Worm (Caenorhabditis elegans): ENCODE measurements around the gene cutl-18.
A peak's percentile ranks its signal among the peaks of the same experiment; 100 is the strongest.

cutl-18 gene

DNA sequence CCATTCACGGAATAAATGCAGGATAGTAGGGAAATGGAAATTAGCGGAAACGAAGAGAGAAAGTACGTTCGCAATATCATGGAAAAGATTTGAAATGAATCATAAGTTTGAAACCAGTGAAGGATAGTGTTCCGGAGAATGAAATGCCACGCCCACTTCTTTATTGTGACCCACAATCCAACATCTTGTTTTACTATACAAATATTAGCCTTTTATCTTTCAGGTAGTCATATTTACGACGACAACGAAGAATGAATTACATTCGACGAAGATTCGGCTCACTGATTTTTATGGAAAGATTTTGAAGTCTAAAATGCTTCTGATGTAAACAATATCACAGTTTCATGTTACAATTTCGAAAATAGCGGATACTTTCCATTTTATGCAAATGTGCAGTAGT is at the start of gene cutl-18:
Gene cutl-18, minus strand, starts transcription at position 101 of the 400 bp plus-strand sequence.
- TF ChIP-seq tab-1 (GFP tag; IDR thresholded peaks at IDR 0.05): no peak
- TF ChIP-seq ref-1 (GFP tag; conservative IDR thresholded peaks at IDR 0.05): no peak
- TF ChIP-seq flt-1 (GFP tag; IDR thresholded peaks at IDR 0.05): no peak

DNA sequence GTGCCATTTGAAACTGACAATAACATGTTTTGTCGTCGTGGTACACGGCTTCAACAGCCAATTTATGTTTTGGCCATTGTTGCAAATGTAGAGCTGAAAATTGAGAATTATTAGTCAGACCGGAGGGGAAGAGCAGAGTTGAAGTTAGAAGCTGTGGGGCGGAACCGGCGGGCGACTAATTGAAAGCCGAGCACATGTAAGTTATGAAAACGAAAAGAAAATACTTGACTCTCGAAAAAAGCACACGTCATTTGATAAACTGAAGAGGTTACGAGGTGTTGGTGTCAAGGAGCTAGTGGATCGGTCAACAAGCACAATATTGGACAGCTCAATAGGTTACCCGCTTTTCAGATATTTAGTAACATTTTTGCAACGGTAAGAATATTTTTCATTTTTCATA is 49.4 kb upstream of the cutl-18 start, which contains the start of gene dop-5:
Gene dop-5, minus strand, starts transcription at position 101 of the 400 bp plus-strand sequence.
- TF ChIP-seq T22C8.4 (GFP tag; IDR thresholded peaks at IDR 0.05) (no peak), cog-1 (tag; optimal IDR thresholded peaks at IDR 0.05) (no peak), ztf-29 (GFP tag; IDR thresholded peaks at IDR 0.05) (no peak), flt-1 (GFP tag; IDR thresholded peaks at IDR 0.05) (no peak), med-1 (GFP tag; optimal IDR thresholded peaks at IDR 0.05; ENCODE audit: insufficient read depth) (no peak), tab-1 (GFP tag; IDR thresholded peaks at IDR 0.05) (no peak), ref-1 (GFP tag; conservative IDR thresholded peaks at IDR 0.05) (no peak), klf-2 (GFP tag; conservative IDR thresholded peaks at IDR 0.05) (no peak), ztf-23 (GFP tag; IDR thresholded peaks at IDR 0.05) (no peak)

DNA sequence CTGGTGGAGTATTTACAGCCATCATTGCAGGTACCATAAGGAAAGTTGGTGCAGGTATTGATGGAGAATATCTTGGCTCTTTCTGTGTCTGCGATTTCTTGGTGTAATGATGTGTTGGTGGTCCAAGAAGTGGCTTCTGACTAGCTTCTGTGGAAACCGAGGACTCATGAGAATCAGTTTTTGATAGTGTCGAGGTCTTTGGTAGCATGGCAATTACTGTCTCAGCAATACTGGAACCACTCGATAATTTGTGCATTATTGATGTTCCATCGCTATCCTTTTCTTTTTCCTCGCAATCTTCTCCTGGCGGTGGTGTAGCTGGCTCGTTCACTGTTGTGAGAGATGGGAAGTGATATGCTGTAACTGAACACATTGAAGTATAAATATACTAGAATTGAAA is 46.9 kb upstream of the cutl-18 start:
- no peak for TF ChIP-seq T22C8.4 (GFP tag; IDR thresholded peaks at IDR 0.05)
- TF ChIP-seq med-1 (GFP tag; optimal IDR thresholded peaks at IDR 0.05; ENCODE audit: insufficient read depth): no peak
- no peak for TF ChIP-seq ref-1 (GFP tag; conservative IDR thresholded peaks at IDR 0.05)
- no peak for TF ChIP-seq cog-1 (tag; optimal IDR thresholded peaks at IDR 0.05)
- no peak for TF ChIP-seq flt-1 (GFP tag; IDR thresholded peaks at IDR 0.05)
- TF ChIP-seq klf-2 (GFP tag; conservative IDR thresholded peaks at IDR 0.05): no peak
- no peak for TF ChIP-seq ztf-23 (GFP tag; IDR thresholded peaks at IDR 0.05)
- no peak for TF ChIP-seq tab-1 (GFP tag; IDR thresholded peaks at IDR 0.05)
- TF ChIP-seq ztf-29 (GFP tag; IDR thresholded peaks at IDR 0.05): no peak

DNA sequence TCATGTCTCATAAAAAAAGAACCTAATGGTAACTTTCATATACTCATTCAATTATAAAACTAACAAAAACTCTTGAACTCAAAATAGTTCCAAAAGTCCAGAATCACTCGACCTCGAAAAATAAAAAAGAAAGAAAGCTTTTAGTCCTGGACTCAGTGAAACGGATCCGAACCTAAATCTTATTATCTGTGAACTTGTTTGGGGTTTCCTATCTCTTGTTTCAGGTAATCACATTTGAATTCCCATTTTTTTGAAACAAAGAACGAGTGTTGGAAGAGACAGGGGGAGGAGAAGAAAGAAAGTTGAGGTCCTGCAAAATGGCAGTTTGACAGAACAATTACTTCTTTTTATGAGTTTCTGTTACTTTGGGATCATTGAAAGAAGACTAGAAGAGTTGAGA is 37.6 kb upstream of the cutl-18 start:
- TF ChIP-seq T22C8.4 (GFP tag; IDR thresholded peaks at IDR 0.05) (no peak), med-1 (GFP tag; optimal IDR thresholded peaks at IDR 0.05; ENCODE audit: insufficient read depth) (no peak), klf-2 (GFP tag; conservative IDR thresholded peaks at IDR 0.05) (no peak), cog-1 (tag; optimal IDR thresholded peaks at IDR 0.05) (no peak), flt-1 (GFP tag; IDR thresholded peaks at IDR 0.05) (no peak), tab-1 (GFP tag; IDR thresholded peaks at IDR 0.05) (no peak)

DNA sequence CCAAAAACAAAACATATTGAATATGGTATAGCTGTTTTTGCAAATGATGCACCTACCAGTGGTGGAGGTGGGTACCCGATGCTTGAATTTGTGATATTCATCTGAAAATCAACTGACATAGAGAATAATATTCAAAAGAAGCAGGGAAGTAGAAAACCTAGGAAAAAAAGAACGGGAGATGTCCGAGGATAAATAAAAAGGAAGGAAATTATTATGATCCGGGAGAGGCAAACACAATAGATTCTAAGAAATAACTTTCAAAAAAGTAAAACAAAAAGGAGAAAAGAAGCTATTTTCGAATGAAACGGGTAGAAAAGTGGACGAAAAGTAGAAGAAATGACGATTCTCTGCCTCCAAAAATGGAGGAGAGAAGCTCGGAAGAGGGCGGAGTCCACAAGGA is 36.2 kb upstream of the cutl-18 start, which contains the start of gene npr-25:
Gene npr-25, minus strand, starts transcription at position 101 of the 400 bp plus-strand sequence.
- TF ChIP-seq ztf-23 (GFP tag; IDR thresholded peaks at IDR 0.05): no peak
- no peak for TF ChIP-seq ztf-29 (GFP tag; IDR thresholded peaks at IDR 0.05)
- no peak for TF ChIP-seq tab-1 (GFP tag; IDR thresholded peaks at IDR 0.05)
- no peak for TF ChIP-seq cog-1 (tag; optimal IDR thresholded peaks at IDR 0.05)
- no peak for TF ChIP-seq T22C8.4 (GFP tag; IDR thresholded peaks at IDR 0.05)

DNA sequence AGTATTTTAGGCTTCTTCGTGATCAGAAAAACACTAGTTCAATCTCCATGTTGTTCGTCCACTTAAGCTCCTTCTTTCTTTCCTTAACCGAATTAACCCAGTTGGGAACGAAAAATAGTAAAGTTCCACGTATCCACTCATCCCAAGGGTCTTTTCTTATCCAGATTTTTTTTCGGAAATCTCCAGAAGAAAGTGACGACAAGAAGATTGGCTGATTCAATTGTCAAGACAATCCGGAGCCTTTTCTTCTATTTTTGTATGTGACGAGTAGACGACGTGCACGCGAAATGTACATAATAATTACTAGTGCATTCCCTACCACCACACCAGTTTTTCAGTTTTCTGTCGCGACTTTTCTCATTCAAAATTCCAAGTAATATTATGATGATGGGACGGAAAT is 34.6 kb upstream of the cutl-18 start:
- no peak for TF ChIP-seq klf-2 (GFP tag; conservative IDR thresholded peaks at IDR 0.05)
- no peak for TF ChIP-seq cog-1 (tag; optimal IDR thresholded peaks at IDR 0.05)
- TF ChIP-seq ztf-23 (GFP tag; IDR thresholded peaks at IDR 0.05): no peak
- TF ChIP-seq ztf-29 (GFP tag; IDR thresholded peaks at IDR 0.05): no peak
- no peak for TF ChIP-seq ref-1 (GFP tag; conservative IDR thresholded peaks at IDR 0.05)
- TF ChIP-seq tab-1 (GFP tag; IDR thresholded peaks at IDR 0.05): no peak
- TF ChIP-seq med-1 (GFP tag; optimal IDR thresholded peaks at IDR 0.05; ENCODE audit: insufficient read depth): no peak
- TF ChIP-seq flt-1 (GFP tag; IDR thresholded peaks at IDR 0.05): no peak
- no peak for TF ChIP-seq T22C8.4 (GFP tag; IDR thresholded peaks at IDR 0.05)

DNA sequence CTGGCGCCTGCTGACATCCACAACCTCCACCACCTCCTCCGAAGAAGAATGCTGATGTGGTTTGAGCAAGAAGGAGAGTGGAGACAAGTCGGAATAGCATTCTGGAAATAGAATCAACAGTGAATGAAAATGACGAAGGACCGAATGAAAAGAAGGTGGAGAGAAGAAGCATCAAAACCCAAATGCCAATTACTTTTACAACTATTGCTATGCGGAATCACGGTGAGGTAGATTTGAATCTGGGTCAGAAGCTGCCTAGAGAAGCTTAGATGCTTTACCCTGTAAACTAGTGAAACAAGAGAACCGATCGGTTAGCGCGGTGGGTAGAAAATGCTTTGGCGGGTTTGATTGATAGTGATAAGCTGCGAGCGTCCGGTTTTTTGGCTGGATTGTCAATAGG is 30.2 kb upstream of the cutl-18 start, which contains the start of gene grl-7:
Gene grl-7, minus strand, starts transcription at position 101 of the 400 bp plus-strand sequence.
- TF ChIP-seq ztf-29 (GFP tag; IDR thresholded peaks at IDR 0.05) (no peak), med-1 (GFP tag; optimal IDR thresholded peaks at IDR 0.05; ENCODE audit: insufficient read depth) (no peak), klf-2 (GFP tag; conservative IDR thresholded peaks at IDR 0.05) (no peak), T22C8.4 (GFP tag; IDR thresholded peaks at IDR 0.05) (no peak), flt-1 (GFP tag; IDR thresholded peaks at IDR 0.05) (no peak), cog-1 (tag; optimal IDR thresholded peaks at IDR 0.05) (no peak), ztf-23 (GFP tag; IDR thresholded peaks at IDR 0.05) (no peak), ref-1 (GFP tag; conservative IDR thresholded peaks at IDR 0.05) (no peak), tab-1 (GFP tag; IDR thresholded peaks at IDR 0.05) (no peak)

DNA sequence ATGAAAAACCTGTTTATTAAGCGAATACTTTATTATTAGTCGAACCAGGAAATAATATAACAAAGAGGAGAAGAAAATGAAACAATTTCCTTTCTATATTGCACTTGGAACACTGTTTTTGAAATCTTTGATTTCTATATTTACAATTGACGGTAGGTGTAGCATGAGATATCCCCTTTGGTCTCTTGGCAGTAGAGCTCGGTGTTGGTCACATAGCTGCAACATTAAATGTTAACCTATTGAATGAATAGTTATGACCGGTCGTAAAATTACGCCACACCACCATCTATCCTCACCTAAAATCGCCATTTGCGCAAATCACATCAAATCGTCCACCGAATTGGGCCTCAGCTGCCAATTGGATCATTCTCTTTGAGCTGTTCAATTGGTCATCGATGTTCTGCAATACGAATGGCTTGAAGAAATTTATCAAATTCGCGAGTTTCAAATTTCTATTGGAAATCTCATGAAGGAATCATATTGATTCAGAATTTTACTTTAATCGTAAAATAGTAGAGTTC is 28.2 kb upstream of the cutl-18 start:
- no peak for TF ChIP-seq tab-1 (GFP tag; IDR thresholded peaks at IDR 0.05)
- TF ChIP-seq flt-1 (GFP tag; IDR thresholded peaks at IDR 0.05): peak; percentile 53; the same call in 1 of the 2 replicates

DNA sequence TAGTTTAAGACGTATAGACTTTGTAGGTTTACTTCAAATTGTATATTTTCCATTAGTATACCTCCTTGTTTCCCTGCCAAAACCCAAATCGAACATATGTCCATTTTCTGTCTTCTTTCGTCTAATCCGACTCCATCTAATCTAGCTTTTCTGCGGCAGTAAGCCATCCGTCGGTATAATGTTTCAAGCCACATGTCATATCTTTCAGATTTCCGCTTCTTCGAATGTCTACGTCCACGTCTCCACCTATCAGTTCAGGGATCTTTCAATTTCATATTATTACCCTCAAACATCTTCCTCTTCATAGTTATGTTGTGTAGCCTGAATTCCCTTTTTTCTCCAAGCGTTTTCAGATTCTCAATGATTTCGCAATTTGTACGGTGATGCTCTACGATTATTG is 27.4 kb upstream of the cutl-18 start:
- no peak for TF ChIP-seq ref-1 (GFP tag; conservative IDR thresholded peaks at IDR 0.05)
- TF ChIP-seq T22C8.4 (GFP tag; IDR thresholded peaks at IDR 0.05): no peak
- TF ChIP-seq tab-1 (GFP tag; IDR thresholded peaks at IDR 0.05): no peak
- no peak for TF ChIP-seq klf-2 (GFP tag; conservative IDR thresholded peaks at IDR 0.05)
- no peak for TF ChIP-seq ztf-23 (GFP tag; IDR thresholded peaks at IDR 0.05)
- no peak for TF ChIP-seq cog-1 (tag; optimal IDR thresholded peaks at IDR 0.05)
- TF ChIP-seq flt-1 (GFP tag; IDR thresholded peaks at IDR 0.05): no peak
- TF ChIP-seq ztf-29 (GFP tag; IDR thresholded peaks at IDR 0.05): no peak
- TF ChIP-seq med-1 (GFP tag; optimal IDR thresholded peaks at IDR 0.05; ENCODE audit: insufficient read depth): no peak

DNA sequence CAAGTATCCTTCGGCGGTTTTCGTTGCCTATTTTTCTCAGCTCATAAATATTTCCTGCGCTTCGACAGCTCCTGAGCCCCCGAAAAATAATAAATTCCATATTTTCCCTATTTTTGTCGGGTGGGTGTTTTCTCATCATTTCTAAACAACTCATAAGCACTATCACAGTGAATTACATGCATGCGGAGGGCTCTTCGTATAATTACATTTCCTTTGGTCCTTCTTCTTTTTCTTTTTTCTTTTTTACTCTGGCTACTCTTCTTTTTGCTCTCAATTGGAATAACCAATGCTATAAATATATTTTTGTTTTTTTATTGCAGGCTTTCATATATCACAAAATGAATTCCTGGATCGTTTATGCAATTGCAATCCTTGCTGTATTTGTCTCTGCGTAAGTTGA is 25.2 kb upstream of the cutl-18 start, which contains the start of gene T02E9.5:
Gene T02E9.5, plus strand, starts transcription at position 321 of the 400 bp plus-strand sequence.
- TF ChIP-seq ztf-23 (GFP tag; IDR thresholded peaks at IDR 0.05) (no peak), ztf-29 (GFP tag; IDR thresholded peaks at IDR 0.05) (no peak), T22C8.4 (GFP tag; IDR thresholded peaks at IDR 0.05) (no peak), med-1 (GFP tag; optimal IDR thresholded peaks at IDR 0.05; ENCODE audit: insufficient read depth) (no peak), flt-1 (GFP tag; IDR thresholded peaks at IDR 0.05) (no peak), tab-1 (GFP tag; IDR thresholded peaks at IDR 0.05) (no peak), cog-1 (tag; optimal IDR thresholded peaks at IDR 0.05) (no peak)

Measured in whole organism, midembryonic.